Worm (Caenorhabditis elegans): ENCODE results near the gene aldo-2.

The aldo-2 gene

ce11 chrIII:5845483-5845882, 30.9 kb downstream of the aldo-2 start (continued):
- no peak for TF ChIP-seq npax-4 (tag; optimal IDR thresholded peaks at IDR 0.05)
- TF ChIP-seq K09A11.1 (tag; optimal IDR thresholded peaks at IDR 0.05; ENCODE audit: insufficient read depth): no peak
- TF ChIP-seq sdc-2 (tag; optimal IDR thresholded peaks at IDR 0.05): no peak
- TF ChIP-seq sox-2 (GFP tag; IDR thresholded peaks at IDR 0.05): no peak
- TF ChIP-seq ceh-30 (tag; optimal IDR thresholded peaks at IDR 0.05): no peak
- no peak for TF ChIP-seq hlh-8 (tag; optimal IDR thresholded peaks at IDR 0.05)
- TF ChIP-seq ttx-3 (tag; optimal IDR thresholded peaks at IDR 0.05): no peak
- no peak for TF ChIP-seq ceh-2 (tag; optimal IDR thresholded peaks at IDR 0.05)
- no peak for TF ChIP-seq hlh-30 (tag; optimal IDR thresholded peaks at IDR 0.05; ENCODE audit: insufficient read depth)
- peak; percentile 4 for TF ChIP-seq ceh-14 (tag; optimal IDR thresholded peaks at IDR 0.05)
- TF ChIP-seq syd-9 (tag; optimal IDR thresholded peaks at IDR 0.05): no peak
- no peak for TF ChIP-seq pag-3 (tag; optimal IDR thresholded peaks at IDR 0.05; ENCODE audit: borderline replicate concordance)
- peak; percentile 20 for TF ChIP-seq ceh-18 (tag; optimal IDR thresholded peaks at IDR 0.05)
- TF ChIP-seq ceh-31 (tag; optimal IDR thresholded peaks at IDR 0.05): peak; percentile 58
- no peak for TF ChIP-seq elt-2 (tag; optimal IDR thresholded peaks at IDR 0.05)
- no peak for TF ChIP-seq fax-1 (tag; optimal IDR thresholded peaks at IDR 0.05)
- no peak for TF ChIP-seq lin-11 (tag; optimal IDR thresholded peaks at IDR 0.05)

ce11 chrIII:5843662-5844061, 32.8 kb downstream of the aldo-2 start:
- TF ChIP-seq hlh-13 (GFP tag; optimal IDR thresholded peaks at IDR 0.05) (no peak), ets-4 (tag; optimal IDR thresholded peaks at IDR 0.05) (peak; percentile 56), ceh-18 (tag; optimal IDR thresholded peaks at IDR 0.05) (peak; percentile 17), rnt-1 (tag; optimal IDR thresholded peaks at IDR 0.05) (no peak), tbx-7 (tag; optimal IDR thresholded peaks at IDR 0.05) (no peak), ref-2 (tag; optimal IDR thresholded peaks at IDR 0.05) (peak; percentile 11), ceh-9 (tag; optimal IDR thresholded peaks at IDR 0.05) (no peak), tbx-2 (tag; optimal IDR thresholded peaks at IDR 0.05) (peak; percentile 16), C38D4.7 (GFP tag; optimal IDR thresholded peaks at IDR 0.05) (no peak), ceh-14 (tag; optimal IDR thresholded peaks at IDR 0.05) (no peak), ama-1 (optimal IDR thresholded peaks at IDR 0.05) (no peak), lim-6 (tag; optimal IDR thresholded peaks at IDR 0.05) (no peak)

- TF ChIP-seq ceh-45 (GFP tag; IDR thresholded peaks at IDR 0.05): 0 out of 2 replicates have a peak, but pooled peaks have one; percentile 39
- TF ChIP-seq ceh-31 (tag; optimal IDR thresholded peaks at IDR 0.05): peak; percentile 27
- TF ChIP-seq fkh-10 (GFP tag; optimal IDR thresholded peaks at IDR 0.05): no peak
- TF ChIP-seq ets-4 (tag; optimal IDR thresholded peaks at IDR 0.05): peak; percentile 53
Measured at ce11 chrIII:5842920-5843319, 33.5 kb downstream of the aldo-2 start.

- no peak for TF ChIP-seq ceh-2 (tag; optimal IDR thresholded peaks at IDR 0.05)
- TF ChIP-seq hlh-30 (tag; optimal IDR thresholded peaks at IDR 0.05; ENCODE audit: insufficient read depth): peak; percentile 51
Measured at ce11 chrIII:5841676-5842075, 34.7 kb downstream of the aldo-2 start.

ce11 chrIII:5840815-5841573, 35.4 kb downstream of the aldo-2 start:
- TF ChIP-seq syd-9 (tag; optimal IDR thresholded peaks at IDR 0.05) (no peak), unc-3 (GFP tag; conservative IDR thresholded peaks at IDR 0.05) (no peak), unc-3 (tag; optimal IDR thresholded peaks at IDR 0.05) (no peak), rnt-1 (tag; optimal IDR thresholded peaks at IDR 0.05) (no peak), C08G9.2 (tag; optimal IDR thresholded peaks at IDR 0.05) (no peak), tbx-7 (tag; optimal IDR thresholded peaks at IDR 0.05) (no peak), K02D7.2 (tag; optimal IDR thresholded peaks at IDR 0.05) (no peak), npax-4 (tag; optimal IDR thresholded peaks at IDR 0.05) (no peak), ama-1 (optimal IDR thresholded peaks at IDR 0.05) (no peak), nfya-1 (tag; optimal IDR thresholded peaks at IDR 0.05) (no peak), fax-1 (tag; optimal IDR thresholded peaks at IDR 0.05) (no peak), hlh-30 (tag; optimal IDR thresholded peaks at IDR 0.05; ENCODE audit: insufficient read depth) (no peak), ceh-14 (tag; optimal IDR thresholded peaks at IDR 0.05) (no peak)
